Fruit fly (Drosophila melanogaster) whole organism, wandering third instar larva: ENCODE results near the gene CG5568.

Experiments
- Hr78 ChIP-seq: fragments of >200 bp; optimal IDR thresholded peaks from 2 replicates; lab custom pipeline; 2017; ENCODE audit warnings: missing biosample characterization, missing genetic modification characterization
- Mio ChIP-seq: sonication (Bioruptor generic); optimal IDR thresholded peaks from 2 replicates; lab custom pipeline; 2016; ENCODE audit warnings: missing biosample characterization, missing genetic modification characterization
- fru ChIP-seq: fragments of 200-800 bp; sonication (Bioruptor generic); optimal IDR thresholded peaks from 3 replicates; lab custom pipeline; 2016; ENCODE audit warnings: missing biosample characterization, mild to moderate bottlenecking, missing genetic modification characterization
- h ChIP-seq: fragments of 200-800 bp; sonication (Bioruptor generic); optimal IDR thresholded peaks from 3 replicates; lab custom pipeline; 2016; ENCODE audit warnings: missing biosample characterization, mild to moderate bottlenecking, missing genetic modification characterization
- woc ChIP-seq: sonication (Bioruptor generic); optimal IDR thresholded peaks from 2 replicates; lab custom pipeline; 2016; ENCODE audit warnings: missing biosample characterization, mild to moderate bottlenecking, missing genetic modification characterization

- TF ChIP-seq Hr78 (GFP tag; lab: Kevin White, UChicago) (no peak), woc (GFP tag; lab: Kevin White, UChicago) (no peak), fru (no peak), Mio (no peak), h (GFP tag; lab: Kevin White, UChicago) (no peak)
Observed at dm6 chr3L:5873011-5873410, 1.7 kb downstream of the CG5568 start, which contains the start of gene CG18586.
